Worm (Caenorhabditis elegans) whole organism, midembryonic: Measurements from ENCODE around the gene pqn-75.

Experiments
- T22C8.4 ChIP-seq: fragments of 200-800 bp; sonication (Bioruptor generic); IDR thresholded peaks from 2 replicates; pipeline ENCODE4 v1.3.6; 2022; ENCODE audit warnings: missing genetic modification characterization, missing compliant biosample characterization
- cog-1 ChIP-seq: sonication (generic microtip); optimal IDR thresholded peaks from 2 replicates; lab custom pipeline; 2016; ENCODE audit warnings: missing genetic modification characterization, missing compliant biosample characterization
- flt-1 ChIP-seq: fragments of 200-800 bp; sonication (Bioruptor generic); IDR thresholded peaks from 2 replicates; pipeline ENCODE4 v1.3.6; 2022; ENCODE audit warnings: missing genetic modification characterization, missing compliant biosample characterization
- klf-2 ChIP-seq: fragments of 200-800 bp; sonication (Bioruptor generic); conservative IDR thresholded peaks from 2 replicates; pipeline ENCODE4 v1.3.6; 2022; ENCODE audit warnings: missing genetic modification reagents, missing genetic modification characterization, missing compliant biosample characterization
- med-1 ChIP-seq: sonication (generic microtip); optimal IDR thresholded peaks from 2 replicates; lab custom pipeline; 2017; ENCODE audit warnings: missing genetic modification characterization, mild to moderate bottlenecking, missing compliant biosample characterization, antibody characterized with exemption, missing genetic modification reagents; ENCODE audit not compliant: insufficient read depth
- ref-1 ChIP-seq: fragments of 200-800 bp; sonication (Bioruptor generic); conservative IDR thresholded peaks from 2 replicates; pipeline ENCODE4 v1.3.6; 2022; ENCODE audit warnings: missing genetic modification reagents, missing genetic modification characterization, missing compliant biosample characterization
- tab-1 ChIP-seq: fragments of 200-800 bp; sonication (Bioruptor generic); IDR thresholded peaks from 2 replicates; pipeline ENCODE4 v1.3.6; 2022; ENCODE audit warnings: missing genetic modification characterization, missing compliant biosample characterization
- ztf-23 ChIP-seq: fragments of 200-800 bp; sonication (Bioruptor generic); IDR thresholded peaks from 2 replicates; pipeline ENCODE4 v1.3.6; 2022; ENCODE audit warnings: missing genetic modification reagents, missing genetic modification characterization, missing compliant biosample characterization
- ztf-29 ChIP-seq: fragments of 200-800 bp; sonication (Bioruptor generic); IDR thresholded peaks from 2 replicates; pipeline ENCODE4 v1.3.6; 2022; ENCODE audit warnings: missing genetic modification reagents, missing genetic modification characterization, missing compliant biosample characterization

Gene pqn-75

DNA sequence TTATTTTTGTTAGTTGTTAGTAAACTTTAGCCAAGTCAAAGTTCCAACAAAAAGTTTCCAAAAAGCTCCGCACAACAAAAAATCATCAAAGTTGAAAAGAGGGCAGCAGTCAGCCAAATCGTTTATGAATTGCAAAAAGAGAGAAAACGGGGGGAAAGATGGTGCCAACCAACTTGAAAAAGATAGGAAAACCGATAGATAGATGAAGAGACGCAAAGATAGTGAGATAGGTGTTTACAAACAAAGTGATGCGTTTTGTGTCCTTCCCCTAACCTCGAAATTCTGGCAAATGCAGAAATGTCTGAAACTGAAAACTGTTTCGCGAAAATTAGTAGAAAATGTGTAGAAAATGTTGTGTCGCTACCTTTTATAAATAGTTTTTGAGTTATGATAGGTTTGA, 38.6 kb upstream of the pqn-75 start:
- TF ChIP-seq ref-1 (GFP tag; lab: Robert Waterston, UW): no peak
- TF ChIP-seq tab-1: no peak
- TF ChIP-seq ztf-29 (GFP tag; lab: Robert Waterston, UW): no peak
- no peak for TF ChIP-seq cog-1 (tag; lab: Kevin White, UChicago)
- TF ChIP-seq med-1 (GFP tag; lab: Kevin White, UChicago): no peak
- no peak for TF ChIP-seq flt-1 (GFP tag; lab: Robert Waterston, UW)
- no peak for TF ChIP-seq klf-2 (GFP tag; lab: Robert Waterston, UW)
- TF ChIP-seq ztf-23: no peak
- no peak for TF ChIP-seq T22C8.4 (GFP tag; lab: Robert Waterston, UW)

DNA sequence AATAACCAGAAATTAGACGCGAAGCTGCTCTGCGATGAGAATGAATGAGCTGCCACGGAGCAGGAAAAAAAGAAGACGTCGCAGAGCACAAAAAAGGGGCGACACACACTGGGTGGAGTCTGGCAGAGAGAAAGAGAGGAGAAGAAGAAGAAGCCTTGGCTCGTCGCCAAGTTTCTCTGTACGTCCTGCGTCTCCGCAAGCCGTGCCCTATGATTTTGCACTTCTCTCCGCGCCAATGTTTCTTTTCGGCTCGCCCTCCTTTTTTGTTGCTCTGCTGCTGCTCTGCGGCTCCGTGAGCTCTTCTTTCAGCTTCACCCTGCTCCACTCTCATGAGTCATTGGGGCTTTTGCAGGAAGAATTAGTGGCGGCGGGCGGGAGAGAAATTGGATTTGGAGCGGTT, 37.2 kb upstream of the pqn-75 start, which contains the start of gene hlh-30:
Gene hlh-30 (minus strand): TSS at position 69 of the 400 bp plus-strand sequence.
- no peak for TF ChIP-seq ztf-29 (GFP tag; lab: Robert Waterston, UW)
- TF ChIP-seq klf-2 (GFP tag; lab: Robert Waterston, UW): no peak
- no peak for TF ChIP-seq tab-1
- TF ChIP-seq flt-1 (GFP tag; lab: Robert Waterston, UW): 0 out of 2 replicates have a peak, but pooled peaks have one; percentile 16
- no peak for TF ChIP-seq ztf-23
- TF ChIP-seq ref-1 (GFP tag; lab: Robert Waterston, UW): no peak

DNA sequence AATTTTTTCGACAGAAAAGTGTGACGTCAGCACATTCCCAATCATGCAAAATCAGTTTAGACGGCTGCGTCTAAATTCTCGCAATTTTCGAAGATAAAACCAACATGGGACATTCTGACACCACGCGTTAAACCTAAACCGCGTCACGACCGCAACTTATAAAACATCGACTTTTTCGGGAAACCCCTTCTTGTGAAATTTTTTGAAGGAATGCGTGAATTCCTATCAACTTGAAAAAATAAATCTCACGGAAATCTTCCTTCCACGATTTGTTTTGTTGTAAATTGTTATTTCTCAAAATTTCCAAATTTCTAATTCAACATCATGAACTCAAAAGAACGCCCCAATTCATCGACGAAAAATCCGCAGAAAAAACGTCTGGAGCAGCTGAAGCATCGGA, 32.1 kb upstream of the pqn-75 start, which contains the start of gene F35F11.2:
Gene F35F11.2 (plus strand): TSS at position 301 of the 400 bp plus-strand sequence.
- TF ChIP-seq flt-1 (GFP tag; lab: Robert Waterston, UW) (no peak), ref-1 (GFP tag; lab: Robert Waterston, UW) (no peak), ztf-29 (GFP tag; lab: Robert Waterston, UW) (no peak), cog-1 (tag; lab: Kevin White, UChicago) (no peak), ztf-23 (no peak), T22C8.4 (GFP tag; lab: Robert Waterston, UW) (no peak), klf-2 (GFP tag; lab: Robert Waterston, UW) (no peak), med-1 (GFP tag; lab: Kevin White, UChicago) (no peak), tab-1 (no peak)

DNA sequence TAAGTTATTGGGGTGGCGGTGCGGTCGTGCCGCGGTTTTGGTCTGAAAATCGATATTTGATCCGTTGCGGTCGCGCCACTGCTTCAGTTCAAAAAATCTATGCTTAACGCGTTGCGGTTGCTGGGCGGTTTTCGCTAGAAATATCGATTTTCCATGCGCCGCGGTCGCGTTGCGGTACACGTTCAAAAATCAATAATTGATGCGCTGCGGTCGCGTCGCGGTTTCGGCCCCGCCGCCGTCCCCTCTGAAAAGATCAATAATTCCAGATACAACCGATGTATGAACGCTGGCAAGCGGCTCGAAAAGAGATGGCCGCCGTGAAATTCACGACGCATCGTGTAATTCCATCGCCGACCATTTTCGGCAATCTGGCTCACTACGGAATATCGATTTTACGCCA, 31.1 kb upstream of the pqn-75 start:
- TF ChIP-seq ztf-23 (no peak), tab-1 (no peak), ztf-29 (GFP tag; lab: Robert Waterston, UW) (no peak), klf-2 (GFP tag; lab: Robert Waterston, UW) (no peak), flt-1 (GFP tag; lab: Robert Waterston, UW) (no peak), T22C8.4 (GFP tag; lab: Robert Waterston, UW) (no peak), cog-1 (tag; lab: Kevin White, UChicago) (no peak), med-1 (GFP tag; lab: Kevin White, UChicago) (no peak), ref-1 (GFP tag; lab: Robert Waterston, UW) (no peak)

DNA sequence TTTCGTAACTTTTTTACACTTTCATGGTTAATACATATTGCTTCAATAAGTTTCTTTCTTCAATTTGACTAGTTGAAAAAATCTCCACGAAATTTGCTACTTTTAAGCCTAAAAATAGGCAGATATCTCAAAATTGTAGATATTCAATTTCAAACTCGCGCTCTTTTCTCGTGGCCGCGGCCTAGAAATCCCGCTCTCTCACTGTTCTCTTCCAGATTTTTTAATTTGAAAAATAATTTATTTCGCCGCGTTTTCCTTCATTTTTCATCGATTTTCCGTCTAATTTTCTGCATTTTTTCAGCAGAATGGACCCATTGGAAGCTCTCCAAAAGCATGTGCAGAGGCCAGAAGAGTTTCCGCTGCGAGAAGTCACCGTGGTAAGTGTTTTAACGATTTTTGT, 29.9 kb upstream of the pqn-75 start, which contains the start of gene cdc-73:
Gene cdc-73 (plus strand): TSS at position 302 of the 400 bp plus-strand sequence.
- TF ChIP-seq ztf-23 (peak; percentile 60; the same call in 1 of the 2 replicates), ztf-29 (GFP tag; lab: Robert Waterston, UW) (no peak)

DNA sequence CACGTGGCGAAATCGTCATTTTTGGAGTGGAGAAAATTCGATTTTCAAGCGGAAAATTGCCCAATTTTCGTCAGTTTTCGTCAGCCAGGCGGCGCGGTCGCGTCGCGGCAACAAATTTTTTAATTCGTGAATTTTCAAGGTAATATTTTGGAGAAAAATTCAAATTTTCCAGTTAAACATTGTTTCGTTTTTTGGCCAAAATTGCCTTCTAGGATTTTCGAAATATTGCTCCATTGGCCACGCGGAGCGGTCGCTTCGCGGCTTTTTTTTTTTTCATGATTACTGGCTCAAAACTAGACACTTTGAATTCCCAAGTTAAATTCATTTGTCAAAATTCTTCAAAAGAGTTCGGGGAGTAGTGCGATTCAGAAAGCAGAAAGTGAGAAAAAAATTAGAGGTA, 24.5 kb upstream of the pqn-75 start:
- no peak for TF ChIP-seq med-1 (GFP tag; lab: Kevin White, UChicago)
- no peak for TF ChIP-seq flt-1 (GFP tag; lab: Robert Waterston, UW)
- TF ChIP-seq ztf-23: no peak
- TF ChIP-seq ref-1 (GFP tag; lab: Robert Waterston, UW): no peak
- TF ChIP-seq T22C8.4 (GFP tag; lab: Robert Waterston, UW): no peak
- no peak for TF ChIP-seq cog-1 (tag; lab: Kevin White, UChicago)
- TF ChIP-seq tab-1: no peak
- no peak for TF ChIP-seq klf-2 (GFP tag; lab: Robert Waterston, UW)
- TF ChIP-seq ztf-29 (GFP tag; lab: Robert Waterston, UW): no peak

DNA sequence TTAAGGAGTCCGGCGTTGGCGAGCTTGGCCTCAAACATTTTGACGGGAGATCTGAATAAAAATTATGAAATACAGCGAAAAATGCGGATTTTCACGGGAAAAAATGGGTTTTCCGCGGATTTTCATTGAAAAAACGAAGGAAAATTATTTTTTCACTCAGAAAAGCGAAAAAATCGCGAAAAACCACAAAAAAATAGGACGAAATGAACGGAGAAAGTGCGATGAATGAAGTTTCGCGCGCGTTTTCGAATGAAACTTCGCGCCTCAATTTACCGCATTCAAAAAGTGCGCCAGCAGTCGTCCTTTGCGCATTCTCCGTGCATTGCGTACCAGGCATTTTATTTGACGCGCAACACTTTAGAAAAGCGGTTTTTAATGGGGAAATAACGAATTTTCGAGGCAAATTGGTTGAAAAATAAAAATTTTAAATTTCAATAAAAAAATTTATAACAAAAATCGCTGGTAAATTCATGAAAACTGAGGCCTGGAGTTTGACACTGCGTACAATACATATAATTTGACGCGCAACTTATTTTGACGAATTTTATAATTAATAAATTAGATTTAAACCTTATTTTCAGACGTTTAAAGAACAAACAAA, 22.6 kb upstream of the pqn-75 start, which contains the start of gene pcn-1:
Gene pcn-1 (minus strand): TSS at position 51 of the 601 bp plus-strand sequence.
- TF ChIP-seq ztf-23 (0 out of 2 replicates have a peak, but pooled peaks have one; percentile 31), cog-1 (tag; lab: Kevin White, UChicago) (peak; percentile 52), ref-1 (GFP tag; lab: Robert Waterston, UW) (no peak), T22C8.4 (GFP tag; lab: Robert Waterston, UW) (no peak), med-1 (GFP tag; lab: Kevin White, UChicago) (no peak), flt-1 (GFP tag; lab: Robert Waterston, UW) (peak; percentile 72; the same call in 1 of the 2 replicates), klf-2 (GFP tag; lab: Robert Waterston, UW) (no peak)

DNA sequence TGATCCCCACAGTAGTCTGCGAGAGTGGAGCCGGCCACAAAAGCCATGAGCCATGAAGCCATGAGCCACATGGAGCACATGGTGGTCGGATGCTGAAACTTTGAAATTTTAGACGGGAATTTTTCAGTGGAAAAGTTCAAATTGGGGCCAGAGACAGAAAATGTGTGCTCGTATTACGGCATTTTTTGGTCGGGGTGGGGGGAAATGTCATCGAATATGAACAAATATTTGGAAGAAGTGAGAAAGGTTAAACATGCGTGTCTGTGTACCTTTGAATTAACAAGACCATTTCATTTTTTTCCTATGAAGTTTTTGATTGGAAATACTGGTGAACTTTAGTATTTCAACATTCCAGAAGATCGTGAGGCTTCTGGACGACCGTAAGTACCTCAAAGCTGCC, 20.6 kb upstream of the pqn-75 start, which contains the start of gene wrt-5:
Gene wrt-5 (minus strand): TSS at position 101 of the 400 bp plus-strand sequence.
- no peak for TF ChIP-seq tab-1
- TF ChIP-seq T22C8.4 (GFP tag; lab: Robert Waterston, UW): no peak
- TF ChIP-seq flt-1 (GFP tag; lab: Robert Waterston, UW): no peak
- TF ChIP-seq ref-1 (GFP tag; lab: Robert Waterston, UW): no peak

DNA sequence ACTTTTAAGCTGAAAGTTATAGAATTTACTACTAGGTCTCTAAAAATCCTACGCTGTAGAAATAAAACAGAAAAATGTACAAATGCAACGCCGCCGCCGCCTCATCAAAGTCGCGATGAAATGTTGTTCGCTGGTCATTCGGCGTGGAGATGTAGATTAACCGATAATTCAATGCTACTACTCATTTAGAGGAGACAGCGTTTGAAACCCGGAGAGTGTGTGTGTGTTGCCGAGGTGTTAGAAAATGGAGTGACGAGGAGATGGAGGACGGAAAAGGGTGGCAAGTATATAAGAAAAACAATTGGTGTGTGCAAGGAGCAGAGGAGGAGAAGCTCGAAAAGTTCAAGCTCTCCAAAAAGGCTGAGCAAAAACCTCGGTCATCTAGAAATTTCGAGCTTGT, 19.9 kb upstream of the pqn-75 start:
- no peak for TF ChIP-seq cog-1 (tag; lab: Kevin White, UChicago)
- TF ChIP-seq flt-1 (GFP tag; lab: Robert Waterston, UW): 0 out of 2 replicates have a peak, but pooled peaks have one; percentile 25

DNA sequence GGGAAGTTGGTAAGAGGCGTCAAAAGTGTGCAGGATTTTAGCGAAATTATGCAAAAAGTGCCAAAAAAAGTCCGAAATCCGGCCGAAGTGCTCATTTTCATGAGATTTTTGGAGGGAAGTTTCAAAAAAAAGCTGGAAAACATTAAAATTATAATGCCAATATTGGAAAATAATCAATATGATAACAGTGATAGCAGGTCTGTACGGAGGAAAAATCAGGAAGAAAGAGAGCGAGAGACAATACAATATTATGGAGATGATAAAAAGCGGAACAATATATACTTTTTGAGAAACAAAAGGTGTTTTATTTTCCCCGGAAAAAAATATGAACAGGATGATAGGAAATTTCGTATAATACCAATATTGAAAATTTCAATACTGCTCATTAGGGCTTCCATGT, 18.7 kb upstream of the pqn-75 start:
- TF ChIP-seq T22C8.4 (GFP tag; lab: Robert Waterston, UW): no peak
- TF ChIP-seq tab-1: no peak
